Fruit fly (Drosophila melanogaster): Measurements from ENCODE around the gene Or98b.
A peak's percentile ranks its signal among the peaks of the same experiment; 100 is the strongest.

The Or98b gene

DNA sequence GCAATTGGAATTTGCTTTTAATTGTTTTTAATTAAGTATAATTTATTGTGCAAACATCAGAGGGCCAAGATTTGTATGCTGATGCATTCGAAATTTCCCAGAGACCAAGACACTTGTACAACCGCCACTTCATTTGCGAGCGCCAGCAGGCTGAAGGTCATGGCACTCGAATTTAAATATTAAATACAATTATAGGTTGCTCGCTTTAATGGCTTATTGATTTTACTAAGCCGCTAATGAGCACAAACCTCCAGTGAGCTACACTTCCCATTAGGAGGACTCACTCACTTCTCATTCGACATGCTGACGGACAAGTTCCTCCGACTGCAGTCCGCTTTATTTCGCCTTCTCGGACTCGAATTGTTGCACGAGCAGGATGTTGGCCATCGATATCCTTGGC, at the start of gene Or98b:
Or98b (plus strand) TSS at position 301 of the 400 bp plus-strand sequence.
- TF ChIP-seq yki (optimal IDR thresholded peaks at IDR 0.05) = no peak
- TF ChIP-seq sens (GFP tag) = peak; percentile 41

DNA sequence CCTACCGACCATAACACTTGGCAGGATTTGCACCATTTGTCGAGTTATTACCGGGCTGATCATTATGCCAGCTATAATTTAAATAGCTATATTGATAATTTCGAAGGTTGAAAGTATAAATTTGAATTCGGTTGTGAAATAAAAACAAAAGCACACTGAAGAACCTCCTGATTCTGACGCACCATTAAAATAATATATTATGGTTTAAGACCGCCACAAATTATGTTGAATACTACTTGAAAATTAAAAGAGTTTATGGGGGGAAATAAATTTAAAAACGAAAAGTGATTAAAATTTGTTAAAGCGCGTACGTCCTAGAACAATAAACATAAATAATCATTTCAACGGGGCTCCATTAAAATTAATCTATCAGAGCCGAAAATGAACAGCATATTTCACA, 47.5 kb upstream of the Or98b start, which contains the start of gene CG12516:
CG12516 (minus strand) TSS at position 101 of the 400 bp plus-strand sequence.
- no peak for TF ChIP-seq CG11085 (GFP tag; IDR thresholded peaks at IDR 0.05)
- no peak for TF ChIP-seq CG17359 (tag; optimal IDR thresholded peaks at IDR 0.05)
- no peak for TF ChIP-seq dysf (GFP tag; IDR thresholded peaks at IDR 0.05)
- TF ChIP-seq cato (GFP tag; optimal IDR thresholded peaks at IDR 0.05; ENCODE audit: borderline replicate concordance) = no peak
- TF ChIP-seq CG11723 (GFP tag; optimal IDR thresholded peaks at IDR 0.05) = no peak
- no peak for TF ChIP-seq jigr1 (GFP tag; IDR thresholded peaks at IDR 0.05)
- TF ChIP-seq Eip74EF (GFP tag; optimal IDR thresholded peaks at IDR 0.05) = no peak
- no peak for TF ChIP-seq Hmx (GFP tag; optimal IDR thresholded peaks at IDR 0.05)
- TF ChIP-seq Asciz (GFP tag; optimal IDR thresholded peaks at IDR 0.05) = no peak
- TF ChIP-seq peb (GFP tag; IDR thresholded peaks at IDR 0.05) = no peak
- no peak for TF ChIP-seq Ada2b (GFP tag; IDR thresholded peaks at IDR 0.05)
- no peak for TF ChIP-seq twi (tag; optimal IDR thresholded peaks at IDR 0.05)
- TF ChIP-seq BEAF-32 (GFP tag; optimal IDR thresholded peaks at IDR 0.05) = no peak
- no peak for TF ChIP-seq CG3281 (GFP tag; optimal IDR thresholded peaks at IDR 0.05)
- TF ChIP-seq HLHmδ (GFP tag; optimal IDR thresholded peaks at IDR 0.05) = no peak
- TF ChIP-seq CG3065 (GFP tag; optimal IDR thresholded peaks at IDR 0.05) = no peak
- TF ChIP-seq CTCF (GFP tag; optimal IDR thresholded peaks at IDR 0.05) = no peak

DNA sequence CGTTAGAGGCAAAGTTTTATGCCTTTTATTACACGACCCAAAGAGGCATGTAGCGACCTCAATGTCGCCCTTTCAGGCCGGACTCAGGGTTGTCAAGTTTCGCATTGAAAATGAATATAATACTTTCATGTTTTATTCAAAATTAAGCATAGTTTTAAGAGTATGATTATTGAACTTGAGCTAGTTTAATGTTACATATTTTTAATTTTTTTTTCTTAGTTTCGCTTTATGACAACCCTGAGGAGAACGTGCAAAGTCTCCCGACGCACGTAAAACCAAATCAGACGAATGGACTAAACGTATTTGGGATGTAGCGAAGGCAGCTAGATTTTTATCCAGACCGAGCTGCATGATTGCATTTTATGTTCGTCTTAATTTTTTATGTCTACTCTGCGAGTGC, 46.1 kb upstream of the Or98b start:
- TF ChIP-seq Hand (GFP tag; optimal IDR thresholded peaks at IDR 0.05) (no peak), C15 (GFP tag; IDR thresholded peaks at IDR 0.05) (no peak), CG3726 (GFP tag; IDR thresholded peaks at IDR 0.05) (no peak), CG11723 (GFP tag; optimal IDR thresholded peaks at IDR 0.05) (no peak), ems (GFP tag; optimal IDR thresholded peaks at IDR 0.05) (no peak), CG12219 (GFP tag; optimal IDR thresholded peaks at IDR 0.05) (no peak), GATAe (GFP tag; conservative IDR thresholded peaks at IDR 0.05) (no peak), HmgD (GFP tag; optimal IDR thresholded peaks at IDR 0.05) (no peak), ftz-f1 (GFP tag; optimal IDR thresholded peaks at IDR 0.05) (no peak), Kr (GFP tag; optimal IDR thresholded peaks at IDR 0.05) (no peak), CG7372 (GFP tag; IDR thresholded peaks at IDR 0.05) (no peak), CG12744 (GFP tag; optimal IDR thresholded peaks at IDR 0.05) (no peak), scrt (GFP tag; optimal IDR thresholded peaks at IDR 0.05) (no peak), CG12659 (GFP tag; optimal IDR thresholded peaks at IDR 0.05) (no peak), sima (GFP tag; optimal IDR thresholded peaks at IDR 0.05) (no peak), CG6854 (GFP tag; optimal IDR thresholded peaks at IDR 0.05) (no peak), disco-r (GFP tag; optimal IDR thresholded peaks at IDR 0.05) (no peak), CG9727 (GFP tag; optimal IDR thresholded peaks at IDR 0.05) (no peak), Ets65A (GFP tag) (peak; percentile 86), cg (GFP tag; optimal IDR thresholded peaks at IDR 0.05) (no peak), CG1832 (GFP tag; optimal IDR thresholded peaks at IDR 0.05) (no peak), CG10321 (GFP tag; IDR thresholded peaks at IDR 0.05) (no peak), sens-2 (GFP tag; IDR thresholded peaks at IDR 0.05) (no peak), CG32532 (GFP tag; IDR thresholded peaks at IDR 0.05) (no peak), Hr78 (GFP tag; optimal IDR thresholded peaks at IDR 0.05) (no peak), HHEX (GFP tag; optimal IDR thresholded peaks at IDR 0.05) (no peak), CG14710 (tag; optimal IDR thresholded peaks at IDR 0.05) (no peak), Nf-YC (tag; optimal IDR thresholded peaks at IDR 0.05) (no peak), CG10147 (GFP tag; optimal IDR thresholded peaks at IDR 0.05) (no peak), rib (GFP tag; IDR thresholded peaks at IDR 0.05) (no peak), Hsf (GFP tag; optimal IDR thresholded peaks at IDR 0.05) (no peak), Dref (GFP tag; IDR thresholded peaks at IDR 0.05) (no peak), sisA (GFP tag; IDR thresholded peaks at IDR 0.05) (no peak; the same call in 1 of the 2 replicates)
